Fruit fly (Drosophila melanogaster) whole organism, embryonic: ENCODE results near the gene Ror.

ENCODE experiments used
- Atf-2 ChIP-seq: fragments of 200-800 bp; sonication (Bioruptor generic); optimal IDR thresholded peaks from 2 replicates; lab custom pipeline; 2016; ENCODE audit warnings: missing biosample characterization, missing genetic modification characterization
- Awh ChIP-seq: fragments of 200-800 bp; sonication (Bioruptor generic); IDR thresholded peaks from 2 replicates; pipeline ENCODE4, ENCODE4 v1.3.6; 2022; ENCODE audit warnings: missing biosample characterization, missing genetic modification characterization
- B-H2 ChIP-seq: fragments of 200-800 bp; sonication (Bioruptor generic); optimal IDR thresholded peaks from 2 replicates; lab custom pipeline; 2018; ENCODE audit warnings: missing biosample characterization, mild to moderate bottlenecking, missing genetic modification characterization
- Bgb ChIP-seq: fragments of 200-800 bp; sonication (Bioruptor generic); IDR thresholded peaks from 2 replicates; pipeline ENCODE4 v1.3.6; 2022; ENCODE audit warnings: missing biosample characterization, missing genetic modification characterization; ENCODE audit not compliant: partially characterized antibody
- Bteb2 ChIP-seq: fragments of 200-800 bp; sonication (Bioruptor generic); optimal IDR thresholded peaks from 2 replicates; lab custom pipeline; 2016; ENCODE audit warnings: missing biosample characterization, missing genetic modification characterization
- CG10267 ChIP-seq: fragments of 200-800 bp; sonication (Bioruptor generic); optimal IDR thresholded peaks from 2 replicates; lab custom pipeline; 2018; ENCODE audit warnings: missing biosample characterization, mild to moderate bottlenecking, missing genetic modification characterization, moderate library complexity
- CG10366 ChIP-seq: fragments of 200-800 bp; sonication (Bioruptor generic); IDR thresholded peaks from 2 replicates; pipeline ENCODE4 v1.3.6; 2022; ENCODE audit warnings: missing biosample characterization, missing genetic modification characterization
- CG10654 ChIP-seq: fragments of 200-800 bp; sonication (Bioruptor generic); optimal IDR thresholded peaks from 2 replicates; lab custom pipeline; 2016; ENCODE audit warnings: missing biosample characterization, missing genetic modification characterization
- CG1233 ChIP-seq: fragments of 200-800 bp; sonication (Bioruptor generic); optimal IDR thresholded peaks from 4 replicates; lab custom pipeline; 2018; ENCODE audit warnings: missing biosample characterization, mild to moderate bottlenecking, missing genetic modification characterization
- CG12659 ChIP-seq: fragments of 200-800 bp; sonication (Bioruptor generic); optimal IDR thresholded peaks from 3 replicates; lab custom pipeline; 2017; ENCODE audit warnings: mild to moderate bottlenecking, missing biosample characterization, missing genetic modification reagents, missing genetic modification characterization
- CG12942 ChIP-seq: fragments of 200-800 bp; sonication (Bioruptor generic); optimal IDR thresholded peaks from 3 replicates; lab custom pipeline; 2016; ENCODE audit warnings: missing biosample characterization, missing genetic modification characterization
- CG15514 ChIP-seq: fragments of 200-800 bp; sonication (Bioruptor generic); optimal IDR thresholded peaks from 3 replicates; lab custom pipeline; 2017; ENCODE audit warnings: missing biosample characterization, missing genetic modification characterization, mild to moderate bottlenecking, moderate library complexity, missing genetic modification reagents
- CG15696 ChIP-seq: fragments of 200-800 bp; sonication (Bioruptor generic); optimal IDR thresholded peaks from 2 replicates; lab custom pipeline; 2019; ENCODE audit warnings: missing biosample characterization, mild to moderate bottlenecking, missing genetic modification characterization, moderate library complexity
- CG1792 ChIP-seq: fragments of 200-800 bp; sonication (Bioruptor generic); optimal IDR thresholded peaks from 2 replicates; lab custom pipeline; 2016; ENCODE audit warnings: missing biosample characterization, missing genetic modification characterization
- CG30431 ChIP-seq: fragments of 200-800 bp; sonication (Bioruptor generic); optimal IDR thresholded peaks from 2 replicates; lab custom pipeline; 2017; ENCODE audit warnings: missing biosample characterization, missing genetic modification characterization
- CG31441 ChIP-seq: fragments of 200-800 bp; sonication (Bioruptor generic); IDR thresholded peaks from 2 replicates; pipeline ENCODE4 v1.3.6; 2022; ENCODE audit warnings: missing biosample characterization, missing genetic modification characterization
- CG34376 ChIP-seq: fragments of 200-800 bp; sonication (Bioruptor generic); optimal IDR thresholded peaks from 2 replicates; lab custom pipeline; 2018; ENCODE audit warnings: missing biosample characterization, mild to moderate bottlenecking, missing genetic modification characterization
- CG43689 ChIP-seq: fragments of 200-800 bp; sonication (Bioruptor generic); IDR thresholded peaks from 2 replicates; pipeline ENCODE4 v1.3.6; 2022; ENCODE audit warnings: missing biosample characterization, missing genetic modification characterization
- CG4707 ChIP-seq: fragments of 200-800 bp; sonication (Bioruptor generic); optimal IDR thresholded peaks from 2 replicates; lab custom pipeline; 2018; ENCODE audit warnings: missing biosample characterization, mild to moderate bottlenecking, missing genetic modification characterization, moderate library complexity
- CG9215 ChIP-seq: fragments of 200-800 bp; sonication (Bioruptor generic); IDR thresholded peaks from 2 replicates; pipeline ENCODE4 v1.3.6; 2022; ENCODE audit warnings: missing biosample characterization, missing genetic modification characterization
- CTCF ChIP-seq: fragments of 200-800 bp; sonication (Bioruptor generic); optimal IDR thresholded peaks from 2 replicates; lab custom pipeline; 2017; ENCODE audit warnings: missing biosample characterization, mild to moderate bottlenecking, missing genetic modification characterization, moderate library complexity
- CrebB ChIP-seq: fragments of 200-800 bp; sonication (Bioruptor generic); optimal IDR thresholded peaks from 3 replicates; lab custom pipeline; 2018; ENCODE audit warnings: missing biosample characterization, mild to moderate bottlenecking, missing genetic modification characterization
- Dll ChIP-seq: fragments of 200-800 bp; sonication (Bioruptor generic); IDR thresholded peaks from 4 replicates; pipeline ENCODE4 v1.3.6; 2022; ENCODE audit warnings: missing biosample characterization, missing genetic modification characterization; ENCODE audit not compliant: partially characterized antibody
- Ets65A ChIP-seq: fragments of 200-800 bp; sonication (Bioruptor generic); peaks from one replicate; lab custom pipeline; 2016; ENCODE audit warnings: missing biosample characterization, missing genetic modification characterization
- Fer1 ChIP-seq: fragments of 200-800 bp; sonication (Bioruptor generic); optimal IDR thresholded peaks from 2 replicates; lab custom pipeline; 2017; ENCODE audit warnings: missing biosample characterization, mild to moderate bottlenecking, missing genetic modification characterization
- Gsc ChIP-seq: fragments of 200-800 bp; sonication (Bioruptor generic); IDR thresholded peaks from 2 replicates; pipeline ENCODE4 v1.3.6; 2022; ENCODE audit warnings: missing biosample characterization, missing genetic modification characterization
- Hmx ChIP-seq: fragments of 200-800 bp; sonication (Bioruptor generic); optimal IDR thresholded peaks from 2 replicates; lab custom pipeline; 2016; ENCODE audit warnings: missing biosample characterization, missing genetic modification characterization
- Lpt ChIP-seq: fragments of >200 bp; optimal IDR thresholded peaks from 2 replicates; lab custom pipeline; 2018; ENCODE audit warnings: missing biosample characterization, missing genetic modification characterization
- Opbp ChIP-seq: fragments of 200-800 bp; sonication (Bioruptor generic); IDR thresholded peaks from 3 replicates; pipeline ENCODE4 v1.3.6; 2022; ENCODE audit warnings: missing biosample characterization, missing genetic modification characterization; ENCODE audit not compliant: partially characterized antibody
- abd-A ChIP-seq: fragments of 200-800 bp; sonication (Bioruptor generic); optimal IDR thresholded peaks from 3 replicates; lab custom pipeline; 2019; ENCODE audit warnings: missing biosample characterization, mild to moderate bottlenecking, missing genetic modification characterization, moderate library complexity
- ac ChIP-seq: fragments of 200-800 bp; sonication (Bioruptor generic); optimal IDR thresholded peaks from 3 replicates; lab custom pipeline; 2017; ENCODE audit warnings: missing biosample characterization, mild to moderate bottlenecking, missing genetic modification characterization
- aop ChIP-seq: fragments of 200-800 bp; sonication (Bioruptor generic); IDR thresholded peaks from 2 replicates; pipeline ENCODE4 v1.3.6; 2022; ENCODE audit warnings: missing biosample characterization, missing genetic modification characterization
- bcd ChIP-seq: fragments of 200-800 bp; sonication (Bioruptor generic); optimal IDR thresholded peaks from 2 replicates; lab custom pipeline; 2017; ENCODE audit warnings: missing biosample characterization, mild to moderate bottlenecking, missing genetic modification characterization
- corto ChIP-seq: fragments of 200-800 bp; sonication (Bioruptor generic); optimal IDR thresholded peaks from 2 replicates; lab custom pipeline; 2016; ENCODE audit warnings: missing biosample characterization, mild to moderate bottlenecking, missing genetic modification characterization, moderate library complexity
- crp ChIP-seq, 2 experiments: fragments of 200-800 bp; sonication (Bioruptor generic); optimal IDR thresholded peaks; 2 replicates in 1 of 2; 3 replicates in 1 of 2; lab custom pipeline; 2017; ENCODE audit warnings: missing biosample characterization in 2 of 2, missing genetic modification characterization in 2 of 2, mild to moderate bottlenecking in 1 of 2, moderate library complexity in 1 of 2
- dati ChIP-seq: fragments of 200-800 bp; sonication (Bioruptor generic); IDR thresholded peaks from 2 replicates; pipeline ENCODE4 v1.3.6; 2022; ENCODE audit warnings: missing biosample characterization, missing genetic modification characterization
- dmrt11E ChIP-seq: fragments of 200-800 bp; sonication (Bioruptor generic); optimal IDR thresholded peaks from 3 replicates; lab custom pipeline; 2018; ENCODE audit warnings: missing biosample characterization, mild to moderate bottlenecking, missing genetic modification characterization, moderate library complexity
- emc ChIP-seq: fragments of 200-800 bp; sonication (Bioruptor generic); optimal IDR thresholded peaks from 2 replicates; lab custom pipeline; 2016; ENCODE audit warnings: missing biosample characterization, missing genetic modification characterization
- fd102C ChIP-seq: fragments of 200-800 bp; sonication (Bioruptor generic); optimal IDR thresholded peaks from 2 replicates; lab custom pipeline; 2018; ENCODE audit warnings: missing biosample characterization, mild to moderate bottlenecking, missing genetic modification characterization, moderate library complexity
- fru ChIP-seq: fragments of >200 bp; optimal IDR thresholded peaks from 2 replicates; lab custom pipeline; 2017
- gem ChIP-seq: fragments of 200-800 bp; sonication (Bioruptor generic); optimal IDR thresholded peaks from 2 replicates; lab custom pipeline; 2019; ENCODE audit warnings: missing biosample characterization, mild to moderate bottlenecking, missing genetic modification characterization, moderate library complexity
- grn ChIP-seq: fragments of 200-800 bp; sonication (Bioruptor generic); optimal IDR thresholded peaks from 3 replicates; lab custom pipeline; 2017; ENCODE audit warnings: missing biosample characterization, missing genetic modification characterization
- gt ChIP-seq: fragments of 200-800 bp; sonication (Bioruptor generic); IDR thresholded peaks from 2 replicates; pipeline ENCODE4 v1.3.6; 2022; ENCODE audit warnings: missing biosample characterization, missing genetic modification characterization
- jigr1 ChIP-seq: fragments of 200-800 bp; sonication (Bioruptor generic); IDR thresholded peaks from 3 replicates; pipeline ENCODE4 v1.3.6; 2022; ENCODE audit warnings: missing biosample characterization, missing genetic modification characterization
- kni ChIP-seq: fragments of 200-800 bp; sonication (Bioruptor generic); optimal IDR thresholded peaks from 3 replicates; lab custom pipeline; 2017; ENCODE audit warnings: mild to moderate bottlenecking, missing biosample characterization, missing genetic modification reagents, missing genetic modification characterization
- knrl ChIP-seq: fragments of 200-800 bp; sonication (Bioruptor generic); IDR thresholded peaks from 3 replicates; pipeline ENCODE4 v1.3.6; 2022; ENCODE audit warnings: missing biosample characterization, missing genetic modification characterization; ENCODE audit not compliant: partially characterized antibody
- nom ChIP-seq: fragments of 200-800 bp; sonication (Bioruptor generic); optimal IDR thresholded peaks from 2 replicates; lab custom pipeline; 2017; ENCODE audit warnings: missing biosample characterization, missing genetic modification characterization, mild to moderate bottlenecking, moderate library complexity, missing genetic modification reagents
- otp ChIP-seq: fragments of 200-800 bp; sonication (Bioruptor generic); IDR thresholded peaks from 3 replicates; pipeline ENCODE4, ENCODE4 v1.3.6; 2022; ENCODE audit warnings: missing biosample characterization, missing genetic modification characterization
- pho ChIP-seq: fragments of 200-800 bp; sonication (Bioruptor generic); optimal IDR thresholded peaks from 2 replicates; lab custom pipeline; 2016; ENCODE audit warnings: missing biosample characterization, missing genetic modification characterization
- rib ChIP-seq: fragments of 200-800 bp; sonication (Bioruptor generic); IDR thresholded peaks from 2 replicates; pipeline ENCODE4 v1.3.6; 2022; ENCODE audit warnings: missing biosample characterization, missing genetic modification characterization
- schlank ChIP-seq: fragments of 200-800 bp; sonication (Bioruptor generic); optimal IDR thresholded peaks from 2 replicates; lab custom pipeline; 2018; ENCODE audit warnings: missing biosample characterization, mild to moderate bottlenecking, missing genetic modification characterization
- stc ChIP-seq: fragments of 200-800 bp; sonication (Bioruptor generic); IDR thresholded peaks from 2 replicates; pipeline ENCODE4 v1.3.6; 2022; ENCODE audit warnings: missing biosample characterization, missing genetic modification characterization

The Ror gene

dm6 chr2L:10249655-10250202 lies 1.9 kb upstream of the Ror start (continued):
- TF ChIP-seq Opbp (GFP tag; lab: Robert Waterston, UW) (no peak), CG31441 (no peak), CG4707 (GFP tag; lab: Kevin White, UChicago) (peak; percentile 60), pho (GFP tag; lab: Kevin White, UChicago) (no peak), gem (tag; lab: Kevin White, UChicago) (no peak), CG30431 (GFP tag; lab: Kevin White, UChicago) (no peak), CG10366 (GFP tag; lab: Robert Waterston, UW) (no peak), CrebB (tag; lab: Kevin White, UChicago) (peak; percentile 64), grn (GFP tag; lab: Kevin White, UChicago) (peak; percentile 20), jigr1 (no peak), gt (GFP tag; lab: Robert Waterston, UW) (no peak), CG34376 (peak; percentile 80), schlank (tag; lab: Kevin White, UChicago) (no peak), CG9215 (no peak), knrl (GFP tag; lab: Robert Waterston, UW) (no peak), B-H2 (GFP tag; lab: Kevin White, UChicago) (peak; percentile 31), Dll (GFP tag; lab: Robert Waterston, UW) (0 out of 4 replicates have a peak, but pooled peaks have one; percentile 24), dati (GFP tag; lab: Robert Waterston, UW) (no peak), fd102C (GFP tag; lab: Kevin White, UChicago) (peak; percentile 46), CG12659 (GFP tag; lab: Kevin White, UChicago) (peak; percentile 1), Awh (GFP tag; lab: Robert Waterston, UW) (no peak; the same call in 1 of the 2 replicates), Lpt (no peak), otp (GFP tag; lab: Robert Waterston, UW) (no peak), Hmx (GFP tag; lab: Kevin White, UChicago) (no peak), nom (GFP tag; lab: Kevin White, UChicago) (no peak), rib (no peak), bcd (GFP tag; lab: Kevin White, UChicago) (no peak), CG1792 (GFP tag; lab: Kevin White, UChicago) (no peak), fru (lab: Kevin White, UChicago) (no peak), CG10267 (no peak), ac (GFP tag; lab: Kevin White, UChicago) (peak; percentile 73), aop (no peak), emc (GFP tag; lab: Kevin White, UChicago) (no peak), CG15514 (GFP tag; lab: Kevin White, UChicago) (no peak), crp (GFP tag; optimal IDR thresholded peaks at IDR 0.05; lab: Kevin White, UChicago) (no peak), CG43689 (GFP tag; lab: Robert Waterston, UW) (no peak), Atf-2 (no peak), stc (GFP tag; lab: Robert Waterston, UW) (no peak), Fer1 (GFP tag; lab: Kevin White, UChicago) (peak; percentile 49), corto (peak; percentile 20), Gsc (no peak), CG15696 (peak; percentile 83), CG10654 (no peak), Bgb (no peak), dmrt11E (tag; lab: Kevin White, UChicago) (peak; percentile 39), Bteb2 (GFP tag; lab: Kevin White, UChicago) (no peak), CG12942 (no peak), CG1233 (peak; percentile 78), kni (GFP tag; lab: Kevin White, UChicago) (no peak), CTCF (GFP tag; lab: Kevin White, UChicago) (no peak), abd-A (no peak), Ets65A (GFP tag; lab: Kevin White, UChicago) (no peak)
